Worm (Caenorhabditis elegans): ENCODE data around the gene unc-17.

unc-17 gene

DNA sequence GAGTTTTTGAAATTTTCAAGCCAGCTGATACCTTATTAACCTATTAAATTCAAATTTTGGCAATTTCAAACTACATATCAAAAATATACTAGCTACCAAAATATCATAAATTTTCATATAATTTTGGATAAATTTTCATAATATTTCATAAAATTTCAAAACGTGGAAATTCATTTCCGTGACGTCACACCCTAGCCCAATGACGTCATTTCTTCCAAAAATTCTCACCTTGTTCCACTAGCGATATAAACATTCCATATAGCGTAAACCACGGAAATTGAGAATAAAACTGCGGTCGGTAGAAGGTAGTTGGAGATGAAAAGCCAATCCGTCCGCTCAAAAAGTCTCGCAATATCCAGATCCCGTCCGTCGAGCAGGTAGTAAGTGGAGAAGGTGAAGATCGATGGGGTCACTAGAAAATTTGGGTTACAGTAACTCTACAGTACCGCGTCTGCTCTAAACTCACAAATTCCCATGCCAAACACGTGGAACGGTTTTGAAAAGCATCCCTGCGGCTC is 36.7 kb upstream of the unc-17 start:
- no peak for TF ChIP-seq nhr-12 (tag; optimal IDR thresholded peaks at IDR 0.05)
- TF ChIP-seq mdl-1 (tag; optimal IDR thresholded peaks at IDR 0.05), result no peak
- TF ChIP-seq ama-1 (optimal IDR thresholded peaks at IDR 0.05), result no peak
- no peak for TF ChIP-seq skn-1 (tag; optimal IDR thresholded peaks at IDR 0.05)
- TF ChIP-seq aly-2 (tag; optimal IDR thresholded peaks at IDR 0.05), result no peak
- TF ChIP-seq daf-12 (tag; optimal IDR thresholded peaks at IDR 0.05), result no peak
- TF ChIP-seq tbx-2 (tag; optimal IDR thresholded peaks at IDR 0.05), result no peak
- TF ChIP-seq nhr-28 (tag; optimal IDR thresholded peaks at IDR 0.05), result no peak
- no peak for TF ChIP-seq sea-2 (GFP tag; optimal IDR thresholded peaks at IDR 0.05)
- no peak for TF ChIP-seq nhr-76 (tag; optimal IDR thresholded peaks at IDR 0.05)
- TF ChIP-seq hmg-11 (tag; optimal IDR thresholded peaks at IDR 0.05), result no peak
- TF ChIP-seq elt-2 (tag; optimal IDR thresholded peaks at IDR 0.05), result no peak
- no peak for TF ChIP-seq snpc-4 (tag; optimal IDR thresholded peaks at IDR 0.05)
- TF ChIP-seq pha-4 (tag; optimal IDR thresholded peaks at IDR 0.05), result no peak
- TF ChIP-seq ceh-28 (tag; optimal IDR thresholded peaks at IDR 0.05), result no peak
- no peak for TF ChIP-seq nhr-11 (tag; optimal IDR thresholded peaks at IDR 0.05)
- no peak for TF ChIP-seq unc-62 (GFP tag; optimal IDR thresholded peaks at IDR 0.05)

DNA sequence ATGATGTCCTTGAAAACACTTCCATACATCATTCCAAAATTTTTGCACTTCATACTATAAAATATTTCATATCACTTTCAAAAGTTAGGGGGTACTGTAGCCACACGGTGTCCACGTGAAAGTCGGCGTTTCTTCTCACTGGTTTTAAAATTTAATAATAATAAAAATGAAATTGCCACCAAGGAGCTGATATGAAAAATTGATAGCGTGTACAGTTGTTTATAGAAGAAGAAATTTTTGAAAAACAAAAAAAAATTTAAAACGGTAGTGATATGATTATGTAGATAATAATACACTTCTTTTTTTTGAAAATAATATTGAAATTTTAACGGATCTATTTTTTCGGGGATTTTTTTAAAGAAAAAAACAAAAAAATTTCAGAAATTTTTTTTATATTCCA is 35.5 kb upstream of the unc-17 start:
- TF ChIP-seq R02D3.7 (tag; optimal IDR thresholded peaks at IDR 0.05) (no peak), skn-1 (tag; optimal IDR thresholded peaks at IDR 0.05) (no peak), lin-39 (tag; optimal IDR thresholded peaks at IDR 0.05) (no peak), mdl-1 (tag; optimal IDR thresholded peaks at IDR 0.05) (no peak), ama-1 (optimal IDR thresholded peaks at IDR 0.05) (no peak), fos-1 (tag; optimal IDR thresholded peaks at IDR 0.05) (no peak), pha-4 (tag; optimal IDR thresholded peaks at IDR 0.05) (no peak), daf-12 (tag; optimal IDR thresholded peaks at IDR 0.05) (no peak), elt-3 (tag; optimal IDR thresholded peaks at IDR 0.05) (no peak), ztf-4 (tag; optimal IDR thresholded peaks at IDR 0.05) (no peak), elt-2 (tag; optimal IDR thresholded peaks at IDR 0.05) (no peak), eor-1 (tag; optimal IDR thresholded peaks at IDR 0.05) (no peak), ceh-28 (tag; optimal IDR thresholded peaks at IDR 0.05) (no peak), nhr-77 (tag; optimal IDR thresholded peaks at IDR 0.05) (no peak), snpc-4 (tag; optimal IDR thresholded peaks at IDR 0.05) (no peak), nhr-237 (tag; optimal IDR thresholded peaks at IDR 0.05) (no peak), tbx-2 (tag; optimal IDR thresholded peaks at IDR 0.05) (no peak), nhr-76 (tag; optimal IDR thresholded peaks at IDR 0.05) (no peak), egl-5 (tag; optimal IDR thresholded peaks at IDR 0.05) (no peak)

DNA sequence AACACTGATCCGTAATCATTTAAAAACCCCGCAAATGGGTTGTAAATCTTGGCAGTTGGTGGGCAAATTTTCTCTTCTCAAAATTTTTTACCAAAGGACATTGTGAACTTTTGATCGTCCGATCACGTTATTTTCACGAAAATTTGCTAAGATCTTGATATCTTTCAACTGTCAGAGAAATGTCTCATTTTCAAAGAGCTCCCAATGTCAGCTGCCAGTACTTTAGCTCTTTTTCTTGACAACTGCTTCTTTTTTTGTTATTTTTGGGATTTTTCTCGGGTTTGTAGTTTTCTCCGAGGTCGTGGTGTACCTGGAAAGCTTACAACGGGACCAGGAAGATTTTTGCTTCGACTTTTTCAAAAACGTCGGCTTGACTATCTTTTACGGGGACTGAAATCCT is 31.4 kb upstream of the unc-17 start:
- TF ChIP-seq mml-1 (tag; optimal IDR thresholded peaks at IDR 0.05) (peak; percentile 1), sea-2 (GFP tag; optimal IDR thresholded peaks at IDR 0.05) (no peak), nfya-1 (tag; optimal IDR thresholded peaks at IDR 0.05; ENCODE audit: insufficient read depth) (peak; percentile 11)

DNA sequence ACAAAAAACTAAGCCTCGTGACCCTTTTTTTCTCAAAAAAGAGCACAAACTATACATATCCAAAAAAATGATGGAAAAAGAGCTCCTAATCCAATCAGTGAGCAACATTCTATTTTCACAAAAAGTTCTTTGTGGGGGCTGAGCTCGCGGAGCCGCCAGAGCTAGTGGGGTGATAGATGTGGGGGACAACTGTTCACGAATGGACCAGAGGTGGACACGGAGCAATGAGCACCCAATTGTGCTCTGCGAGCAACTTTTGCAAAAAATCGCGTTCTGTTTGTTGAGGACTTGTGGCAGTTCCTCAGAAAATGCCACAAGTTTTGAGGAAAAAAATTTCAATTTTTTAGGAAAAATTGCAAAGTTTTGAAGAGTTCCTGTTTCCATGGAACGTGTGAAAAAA is 30.3 kb upstream of the unc-17 start:
- TF ChIP-seq hmg-11 (tag; optimal IDR thresholded peaks at IDR 0.05), result no peak
- no peak for TF ChIP-seq nhr-76 (tag; optimal IDR thresholded peaks at IDR 0.05)
- no peak for TF ChIP-seq elt-2 (tag; optimal IDR thresholded peaks at IDR 0.05)
- TF ChIP-seq nhr-25 (tag; optimal IDR thresholded peaks at IDR 0.05), result no peak
- TF ChIP-seq zag-1 (tag; optimal IDR thresholded peaks at IDR 0.05), result no peak
- no peak for TF ChIP-seq elt-3 (tag; optimal IDR thresholded peaks at IDR 0.05)
- no peak for TF ChIP-seq nhr-43 (tag; optimal IDR thresholded peaks at IDR 0.05; ENCODE audit: poor library complexity, severe bottlenecking)
- no peak for TF ChIP-seq ceh-82 (tag; optimal IDR thresholded peaks at IDR 0.05)
- no peak for TF ChIP-seq mdl-1 (tag; optimal IDR thresholded peaks at IDR 0.05)
- TF ChIP-seq ama-1 (optimal IDR thresholded peaks at IDR 0.05), result no peak
- TF ChIP-seq eor-1 (tag; optimal IDR thresholded peaks at IDR 0.05), result no peak

DNA sequence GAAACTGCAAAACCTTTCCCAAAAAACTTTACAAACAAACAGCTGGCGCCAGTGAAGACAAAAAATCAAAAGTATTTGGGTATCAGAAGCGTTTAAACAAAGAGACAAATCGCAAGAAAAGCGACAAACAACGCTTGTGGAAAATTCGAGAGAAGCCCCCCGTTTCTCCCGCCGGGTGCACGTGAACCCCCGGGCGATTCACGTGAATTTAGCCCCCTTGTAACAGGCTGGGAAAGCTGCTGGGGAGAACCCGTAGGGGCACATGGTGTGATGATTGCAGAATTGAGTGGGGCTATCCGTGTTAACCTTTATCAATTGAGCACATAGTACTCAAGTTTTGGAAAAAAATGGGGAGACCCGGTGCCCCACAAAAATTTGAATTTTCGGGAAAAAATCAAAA is 29.7 kb upstream of the unc-17 start:
- TF ChIP-seq lsy-12 (tag; optimal IDR thresholded peaks at IDR 0.05), result peak; percentile 22
- TF ChIP-seq nhr-76 (tag; optimal IDR thresholded peaks at IDR 0.05), result no peak
- peak in 1 of 3 experiments; percentile 6 for TF ChIP-seq elt-3 (tag; optimal IDR thresholded peaks at IDR 0.05)
- TF ChIP-seq sea-2 (GFP tag; optimal IDR thresholded peaks at IDR 0.05), result no peak
- TF ChIP-seq unc-39 (tag; optimal IDR thresholded peaks at IDR 0.05), result no peak
- TF ChIP-seq mdl-1 (tag; optimal IDR thresholded peaks at IDR 0.05), result peak; percentile 60
- no peak for TF ChIP-seq fkh-2 (tag; optimal IDR thresholded peaks at IDR 0.05)
- peak; percentile 9 for TF ChIP-seq R02D3.7 (tag; optimal IDR thresholded peaks at IDR 0.05)
- no peak for TF ChIP-seq ceh-16 (tag; optimal IDR thresholded peaks at IDR 0.05)
- peak; percentile 1 for TF ChIP-seq pqm-1 (tag; optimal IDR thresholded peaks at IDR 0.05)
- TF ChIP-seq nfya-1 (tag; optimal IDR thresholded peaks at IDR 0.05; ENCODE audit: insufficient read depth), result peak; percentile 62
- TF ChIP-seq mml-1 (tag; optimal IDR thresholded peaks at IDR 0.05), result peak; percentile 95
- TF ChIP-seq elt-2 (tag; optimal IDR thresholded peaks at IDR 0.05), result no peak
- TF ChIP-seq nhr-25 (tag; optimal IDR thresholded peaks at IDR 0.05), result peak; percentile 56
- TF ChIP-seq nhr-11 (tag; optimal IDR thresholded peaks at IDR 0.05), result peak; percentile 18
- TF ChIP-seq nhr-77 (tag; optimal IDR thresholded peaks at IDR 0.05), result no peak
- TF ChIP-seq jun-1 (tag; optimal IDR thresholded peaks at IDR 0.05), result no peak
- peak; percentile 59 for TF ChIP-seq tbx-2 (tag; optimal IDR thresholded peaks at IDR 0.05)
- peak; percentile 10 for TF ChIP-seq ama-1 (optimal IDR thresholded peaks at IDR 0.05)
- TF ChIP-seq zag-1 (tag; optimal IDR thresholded peaks at IDR 0.05), result no peak
- no peak for TF ChIP-seq fkh-10 (GFP tag; optimal IDR thresholded peaks at IDR 0.05)
- TF ChIP-seq snpc-4 (tag; optimal IDR thresholded peaks at IDR 0.05), result no peak
- peak; percentile 89 for TF ChIP-seq pha-4 (tag; optimal IDR thresholded peaks at IDR 0.05)
- TF ChIP-seq ceh-28 (tag; optimal IDR thresholded peaks at IDR 0.05), result peak; percentile 66
- peak; percentile 47 for TF ChIP-seq nhr-23 (tag; optimal IDR thresholded peaks at IDR 0.05)

All from whole organism, L3 larva.